Fruit fly (Drosophila melanogaster): Measurements from ENCODE around the gene Ube4A.

Gene Ube4A

dm6 chr2L:6644421-6645059 lies 13.8 kb upstream of the Ube4A start:
- no peak for TF ChIP-seq usp (GFP tag; optimal IDR thresholded peaks at IDR 0.05)
- TF ChIP-seq pan (optimal IDR thresholded peaks at IDR 0.05) = no peak
- no peak for TF ChIP-seq Dll (optimal IDR thresholded peaks at IDR 0.05)
- TF ChIP-seq EcR (GFP tag; optimal IDR thresholded peaks at IDR 0.05) = no peak
- TF ChIP-seq psq (optimal IDR thresholded peaks at IDR 0.05) = no peak
- TF ChIP-seq CG8478 (optimal IDR thresholded peaks at IDR 0.05) = no peak

- no peak for TF ChIP-seq pan (optimal IDR thresholded peaks at IDR 0.05)
- TF ChIP-seq EcR (GFP tag; optimal IDR thresholded peaks at IDR 0.05) = no peak
- TF ChIP-seq usp (GFP tag; optimal IDR thresholded peaks at IDR 0.05) = no peak
- TF ChIP-seq psq (optimal IDR thresholded peaks at IDR 0.05) = no peak
- TF ChIP-seq Dll (optimal IDR thresholded peaks at IDR 0.05) = no peak
- no peak for TF ChIP-seq CG8478 (optimal IDR thresholded peaks at IDR 0.05)
These were observed 11.1 kb upstream of the Ube4A start for dm6 chr2L:6647103-6647711.

- TF ChIP-seq psq (optimal IDR thresholded peaks at IDR 0.05) (no peak), EcR (GFP tag; optimal IDR thresholded peaks at IDR 0.05) (no peak), usp (GFP tag; optimal IDR thresholded peaks at IDR 0.05) (no peak), Dll (optimal IDR thresholded peaks at IDR 0.05) (no peak), CG8478 (optimal IDR thresholded peaks at IDR 0.05) (no peak), pan (optimal IDR thresholded peaks at IDR 0.05) (no peak)
These were observed 10.1 kb upstream of the Ube4A start for dm6 chr2L:6648163-6648628.

- no peak for TF ChIP-seq usp (GFP tag; optimal IDR thresholded peaks at IDR 0.05)
- no peak for TF ChIP-seq pan (optimal IDR thresholded peaks at IDR 0.05)
- TF ChIP-seq EcR (GFP tag; optimal IDR thresholded peaks at IDR 0.05) = no peak
- TF ChIP-seq CG8478 (optimal IDR thresholded peaks at IDR 0.05) = no peak
These were observed 9.1 kb upstream of the Ube4A start, which contains the start of the genes CG31635 and Tango1 for dm6 chr2L:6649085-6649754. Gene CG31635, minus strand, starts transcription at chr2L:6649114. Gene Tango1, plus strand, starts transcription at chr2L:6649388.

- TF ChIP-seq EcR (GFP tag; optimal IDR thresholded peaks at IDR 0.05) (no peak), psq (optimal IDR thresholded peaks at IDR 0.05) (no peak), CG8478 (optimal IDR thresholded peaks at IDR 0.05) (no peak), usp (GFP tag; optimal IDR thresholded peaks at IDR 0.05) (no peak), Dll (optimal IDR thresholded peaks at IDR 0.05) (no peak), pan (optimal IDR thresholded peaks at IDR 0.05) (no peak)
These were observed 2.0 kb upstream of the Ube4A start, which contains the start of gene CG31633 for dm6 chr2L:6656264-6656676. Gene CG31633, minus strand, starts transcription at chr2L:6656321.

- TF ChIP-seq CG8478 (optimal IDR thresholded peaks at IDR 0.05) (no peak), psq (optimal IDR thresholded peaks at IDR 0.05) (no peak), usp (GFP tag; optimal IDR thresholded peaks at IDR 0.05) (no peak), Dll (optimal IDR thresholded peaks at IDR 0.05) (no peak), pan (optimal IDR thresholded peaks at IDR 0.05) (no peak), EcR (GFP tag; optimal IDR thresholded peaks at IDR 0.05) (no peak)
These were observed 5.3 kb downstream of the Ube4A start, which contains the start of the genes CG13771, CG34310 and cup for dm6 chr2L:6663562-6664051. Gene CG13771, minus strand, starts transcription at chr2L:6663612. Gene CG34310, plus strand, starts transcription at chr2L:6663664. Gene cup, plus strand, starts transcription at chr2L:6663664.

- TF ChIP-seq Dll (optimal IDR thresholded peaks at IDR 0.05) (no peak), EcR (GFP tag; optimal IDR thresholded peaks at IDR 0.05) (no peak), CG8478 (optimal IDR thresholded peaks at IDR 0.05) (no peak), usp (GFP tag; optimal IDR thresholded peaks at IDR 0.05) (no peak), psq (optimal IDR thresholded peaks at IDR 0.05) (no peak)
These were observed 9.5 kb downstream of the Ube4A start, which contains the start of gene Galt for dm6 chr2L:6667719-6668325. Gene Galt, minus strand, starts transcription at chr2L:6668033.

dm6 chr2L:6671409-6671808 lies 13.1 kb downstream of the Ube4A start:
- TF ChIP-seq usp (GFP tag; optimal IDR thresholded peaks at IDR 0.05) = no peak
- no peak for TF ChIP-seq CG8478 (optimal IDR thresholded peaks at IDR 0.05)
- TF ChIP-seq psq (optimal IDR thresholded peaks at IDR 0.05) = no peak
- TF ChIP-seq pan (optimal IDR thresholded peaks at IDR 0.05) = no peak
- TF ChIP-seq EcR (GFP tag; optimal IDR thresholded peaks at IDR 0.05) = no peak
- no peak for TF ChIP-seq Dll (optimal IDR thresholded peaks at IDR 0.05)

dm6 chr2L:6673211-6674012 lies 15.1 kb downstream of the Ube4A start, which contains the start of gene Spn27A:
Gene Spn27A, minus strand, starts transcription at chr2L:6673347.
- TF ChIP-seq CG8478 (optimal IDR thresholded peaks at IDR 0.05) = no peak
- no peak for TF ChIP-seq psq (optimal IDR thresholded peaks at IDR 0.05)
- no peak for TF ChIP-seq Dll (optimal IDR thresholded peaks at IDR 0.05)
- no peak for TF ChIP-seq usp (GFP tag; optimal IDR thresholded peaks at IDR 0.05)

- TF ChIP-seq Dll (optimal IDR thresholded peaks at IDR 0.05) (no peak), psq (optimal IDR thresholded peaks at IDR 0.05) (no peak), CG8478 (optimal IDR thresholded peaks at IDR 0.05) (no peak), usp (GFP tag; optimal IDR thresholded peaks at IDR 0.05) (no peak), pan (optimal IDR thresholded peaks at IDR 0.05) (no peak), EcR (GFP tag; optimal IDR thresholded peaks at IDR 0.05) (no peak)
These were observed 18.2 kb downstream of the Ube4A start, which contains the start of gene cort for dm6 chr2L:6676535-6676934. Gene cort, minus strand, starts transcription at chr2L:6676635.
